Worm (Caenorhabditis elegans) whole organism, midembryonic: ENCODE results near the gene Y49F6B.20.

Experiments used
- T22C8.4 ChIP-seq: fragments of 200-800 bp; sonication (Bioruptor generic); IDR thresholded peaks from 2 replicates; pipeline ENCODE4 v1.3.6; 2022; ENCODE audit warnings: missing genetic modification characterization, missing compliant biosample characterization
- cog-1 ChIP-seq: sonication (generic microtip); optimal IDR thresholded peaks from 2 replicates; lab custom pipeline; 2016; ENCODE audit warnings: missing genetic modification characterization, missing compliant biosample characterization
- flt-1 ChIP-seq: fragments of 200-800 bp; sonication (Bioruptor generic); IDR thresholded peaks from 2 replicates; pipeline ENCODE4 v1.3.6; 2022; ENCODE audit warnings: missing genetic modification characterization, missing compliant biosample characterization
- klf-2 ChIP-seq: fragments of 200-800 bp; sonication (Bioruptor generic); conservative IDR thresholded peaks from 2 replicates; pipeline ENCODE4 v1.3.6; 2022; ENCODE audit warnings: missing genetic modification reagents, missing genetic modification characterization, missing compliant biosample characterization
- ref-1 ChIP-seq: fragments of 200-800 bp; sonication (Bioruptor generic); conservative IDR thresholded peaks from 2 replicates; pipeline ENCODE4 v1.3.6; 2022; ENCODE audit warnings: missing genetic modification reagents, missing genetic modification characterization, missing compliant biosample characterization
- tab-1 ChIP-seq: fragments of 200-800 bp; sonication (Bioruptor generic); IDR thresholded peaks from 2 replicates; pipeline ENCODE4 v1.3.6; 2022; ENCODE audit warnings: missing genetic modification characterization, missing compliant biosample characterization
- ztf-23 ChIP-seq: fragments of 200-800 bp; sonication (Bioruptor generic); IDR thresholded peaks from 2 replicates; pipeline ENCODE4 v1.3.6; 2022; ENCODE audit warnings: missing genetic modification reagents, missing genetic modification characterization, missing compliant biosample characterization
- ztf-29 ChIP-seq: fragments of 200-800 bp; sonication (Bioruptor generic); IDR thresholded peaks from 2 replicates; pipeline ENCODE4 v1.3.6; 2022; ENCODE audit warnings: missing genetic modification reagents, missing genetic modification characterization, missing compliant biosample characterization

DNA sequence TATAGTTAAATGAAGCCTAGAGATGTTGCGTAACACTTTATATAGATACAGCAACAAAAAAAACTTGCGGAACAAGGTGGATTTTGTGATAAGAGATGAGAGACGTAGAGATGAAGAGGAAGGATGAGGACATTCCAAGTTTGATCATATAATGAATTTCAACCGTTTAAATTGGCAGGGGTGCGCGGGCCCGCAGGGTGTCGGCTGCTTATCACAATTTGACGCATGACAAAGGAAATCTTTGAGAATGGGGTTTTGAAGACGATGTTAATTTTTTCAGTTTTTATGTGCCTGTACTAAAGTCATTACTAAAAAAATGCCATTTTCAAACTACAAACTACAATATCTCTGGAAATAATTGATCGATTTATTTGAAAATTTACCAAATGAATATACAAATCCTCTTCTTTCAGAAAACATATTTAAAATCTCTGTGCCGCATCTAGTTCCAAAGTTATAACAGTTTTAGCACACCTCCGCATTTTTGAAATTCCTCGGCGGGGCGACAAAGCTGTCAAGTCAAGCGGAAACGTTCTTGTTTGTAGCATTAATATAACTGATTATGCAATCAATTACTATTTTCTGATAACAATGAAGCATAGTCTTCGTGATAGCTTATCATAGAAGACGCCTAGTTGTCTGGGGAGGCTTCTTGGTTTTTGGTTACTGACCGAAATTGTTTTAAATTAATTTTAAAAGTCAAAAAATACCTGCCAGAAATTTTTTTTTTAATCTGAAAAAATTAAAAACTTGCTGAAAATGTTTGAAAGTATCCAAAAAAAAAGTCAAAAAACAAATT, 30.4 kb downstream of the Y49F6B.20 start:
- TF ChIP-seq cog-1 (tag; lab: Kevin White, UChicago) (no peak), tab-1 (GFP tag; lab: Robert Waterston, UW) (no peak), flt-1 (GFP tag; lab: Robert Waterston, UW) (no peak), ztf-29 (GFP tag; lab: Robert Waterston, UW) (no peak), ztf-23 (GFP tag; lab: Robert Waterston, UW) (no peak), ref-1 (GFP tag; lab: Robert Waterston, UW) (no peak), T22C8.4 (no peak), klf-2 (no peak)
